Worm (Caenorhabditis elegans) whole organism, L4/young adult: ENCODE data around the gene grsp-3.

Source experiments
- dao-5 ChIP-seq: sonication (generic microtip); optimal IDR thresholded peaks from 2 replicates; lab custom pipeline; 2016; ENCODE audit warnings: missing genotype, missing genetic modification characterization, moderate library complexity, missing compliant biosample characterization
- him-1 ChIP-seq: sonication (generic microtip); optimal IDR thresholded peaks from 2 replicates; lab custom pipeline; 2016; ENCODE audit warnings: missing genotype, missing genetic modification reagents, missing genetic modification characterization, missing compliant biosample characterization

- no peak for TF ChIP-seq dao-5 (tag; lab: Kevin White, UChicago)
- no peak for TF ChIP-seq him-1 (tag; lab: Kevin White, UChicago)
Measured at ce11 chrIV:7133140-7133539, 1.4 kb upstream of the grsp-3 start, which contains the start of gene cyn-12.
